Fruit fly (Drosophila melanogaster): ENCODE measurements around the gene CG43867.

The CG43867 gene

dm6 chrX:772305-772986 lies 155.3 kb downstream of the CG43867 start:
- no peak for TF ChIP-seq psq (optimal IDR thresholded peaks at IDR 0.05)
- TF ChIP-seq CG8478 (optimal IDR thresholded peaks at IDR 0.05), result no peak
- TF ChIP-seq Dll (optimal IDR thresholded peaks at IDR 0.05), result no peak
- TF ChIP-seq EcR (GFP tag; optimal IDR thresholded peaks at IDR 0.05), result no peak

- TF ChIP-seq pan (optimal IDR thresholded peaks at IDR 0.05) (no peak), EcR (GFP tag; optimal IDR thresholded peaks at IDR 0.05) (no peak), usp (GFP tag; optimal IDR thresholded peaks at IDR 0.05) (no peak), Dll (optimal IDR thresholded peaks at IDR 0.05) (no peak), CG8478 (optimal IDR thresholded peaks at IDR 0.05) (no peak), psq (optimal IDR thresholded peaks at IDR 0.05) (no peak)
Observed at dm6 chrX:771431-772064, 156.2 kb downstream of the CG43867 start.

- TF ChIP-seq usp (GFP tag; optimal IDR thresholded peaks at IDR 0.05), result no peak
- no peak for TF ChIP-seq psq (optimal IDR thresholded peaks at IDR 0.05)
- TF ChIP-seq CG8478 (optimal IDR thresholded peaks at IDR 0.05), result no peak
- TF ChIP-seq Dll (optimal IDR thresholded peaks at IDR 0.05), result no peak
- TF ChIP-seq pan (optimal IDR thresholded peaks at IDR 0.05), result no peak
- no peak for TF ChIP-seq EcR (GFP tag; optimal IDR thresholded peaks at IDR 0.05)
Observed at dm6 chrX:769639-770124, 158.1 kb downstream of the CG43867 start, which contains the start of gene fz3. Gene fz3 (plus strand): TSS chrX:769945.

- no peak for TF ChIP-seq usp (GFP tag; optimal IDR thresholded peaks at IDR 0.05)
- TF ChIP-seq pan (optimal IDR thresholded peaks at IDR 0.05), result no peak
- TF ChIP-seq psq (optimal IDR thresholded peaks at IDR 0.05), result no peak
- TF ChIP-seq EcR (GFP tag; optimal IDR thresholded peaks at IDR 0.05), result no peak
- no peak for TF ChIP-seq CG8478 (optimal IDR thresholded peaks at IDR 0.05)
- no peak for TF ChIP-seq Dll (optimal IDR thresholded peaks at IDR 0.05)
Observed at dm6 chrX:768480-769123, 159.2 kb downstream of the CG43867 start.

dm6 chrX:767928-768327 lies 159.8 kb downstream of the CG43867 start:
- TF ChIP-seq usp (GFP tag; optimal IDR thresholded peaks at IDR 0.05), result no peak
- TF ChIP-seq EcR (GFP tag; optimal IDR thresholded peaks at IDR 0.05), result no peak
- TF ChIP-seq Dll (optimal IDR thresholded peaks at IDR 0.05), result no peak
- no peak for TF ChIP-seq CG8478 (optimal IDR thresholded peaks at IDR 0.05)
- TF ChIP-seq pan (optimal IDR thresholded peaks at IDR 0.05), result no peak
- TF ChIP-seq psq (optimal IDR thresholded peaks at IDR 0.05), result no peak

- TF ChIP-seq CG8478 (optimal IDR thresholded peaks at IDR 0.05), result no peak
- TF ChIP-seq psq (optimal IDR thresholded peaks at IDR 0.05), result no peak
- no peak for TF ChIP-seq pan (optimal IDR thresholded peaks at IDR 0.05)
- no peak for TF ChIP-seq usp (GFP tag; optimal IDR thresholded peaks at IDR 0.05)
- TF ChIP-seq EcR (GFP tag; optimal IDR thresholded peaks at IDR 0.05), result no peak
- TF ChIP-seq Dll (optimal IDR thresholded peaks at IDR 0.05), result no peak
Observed at dm6 chrX:766094-766493, 161.7 kb downstream of the CG43867 start.

dm6 chrX:765039-765508 lies 162.7 kb downstream of the CG43867 start, which contains the start of gene RpL22:
Gene RpL22 (minus strand): TSS chrX:765130.
- TF ChIP-seq pan (optimal IDR thresholded peaks at IDR 0.05) (no peak), EcR (GFP tag; optimal IDR thresholded peaks at IDR 0.05) (no peak), Dll (optimal IDR thresholded peaks at IDR 0.05) (no peak), usp (GFP tag; optimal IDR thresholded peaks at IDR 0.05) (no peak), CG8478 (optimal IDR thresholded peaks at IDR 0.05) (no peak), psq (optimal IDR thresholded peaks at IDR 0.05) (no peak)

dm6 chrX:762047-762446 lies 165.7 kb downstream of the CG43867 start:
- TF ChIP-seq Dll (optimal IDR thresholded peaks at IDR 0.05) (no peak), CG8478 (optimal IDR thresholded peaks at IDR 0.05) (no peak), pan (optimal IDR thresholded peaks at IDR 0.05) (no peak), EcR (GFP tag; optimal IDR thresholded peaks at IDR 0.05) (no peak), psq (optimal IDR thresholded peaks at IDR 0.05) (no peak)

dm6 chrX:758892-759621 lies 168.7 kb downstream of the CG43867 start, which contains the start of gene CG5273:
Gene CG5273 (plus strand): TSS chrX:759594.
- TF ChIP-seq EcR (GFP tag; optimal IDR thresholded peaks at IDR 0.05), result no peak
